Worm (Caenorhabditis elegans) whole organism, L2 larva: ENCODE results near the gene scrm-5.

Experiments
- ZK546.5 ChIP-seq: sonication (generic microtip); optimal IDR thresholded peaks from 2 replicates; lab custom pipeline; 2017; ENCODE audit warnings: missing biosample characterization, missing genetic modification characterization
- lsy-2 ChIP-seq, 2 experiments: fragments of 150-350 bp in 1 of 2; sonication (generic microtip) in 1 of 2; optimal IDR thresholded peaks; 2 replicates each; lab custom pipeline; 2014 to 2017; ENCODE audit warnings: missing biosample characterization in 2 of 2, missing genetic modification characterization in 2 of 2
- zag-1 ChIP-seq: fragments of 150-350 bp; optimal IDR thresholded peaks from 2 replicates; lab custom pipeline; 2014; ENCODE audit warnings: missing biosample characterization, missing genetic modification characterization

DNA sequence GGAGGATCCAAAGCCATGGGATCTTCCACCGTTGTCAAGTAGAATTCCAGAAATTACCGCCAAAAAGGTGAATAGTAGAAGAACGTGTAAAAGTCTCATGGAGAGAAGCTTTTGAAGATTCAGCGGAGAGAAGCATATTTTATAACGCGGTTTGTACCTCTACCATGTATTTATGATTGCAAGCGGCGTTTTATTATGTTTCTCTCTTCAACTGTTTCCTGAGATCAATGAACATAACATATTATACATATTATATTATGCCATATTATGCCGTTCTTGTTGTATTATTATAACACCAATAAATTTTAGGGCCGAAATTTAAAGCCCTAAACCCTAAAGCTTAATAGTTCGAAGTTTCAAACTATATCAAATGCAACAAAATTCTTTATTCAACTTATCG is 22.0 kb upstream of the scrm-5 start, which contains the start of gene F49F1.18:
- TF ChIP-seq zag-1 (tag; lab: Kevin White, UChicago): no peak
- no peak for TF ChIP-seq ZK546.5 (tag; lab: Kevin White, UChicago)
- TF ChIP-seq lsy-2 (tag; optimal IDR thresholded peaks at IDR 0.05; lab: Kevin White, UChicago): no peak
